Fruit fly (Drosophila melanogaster): Measurements from ENCODE around the gene CG31674.

CG31674 gene

DNA sequence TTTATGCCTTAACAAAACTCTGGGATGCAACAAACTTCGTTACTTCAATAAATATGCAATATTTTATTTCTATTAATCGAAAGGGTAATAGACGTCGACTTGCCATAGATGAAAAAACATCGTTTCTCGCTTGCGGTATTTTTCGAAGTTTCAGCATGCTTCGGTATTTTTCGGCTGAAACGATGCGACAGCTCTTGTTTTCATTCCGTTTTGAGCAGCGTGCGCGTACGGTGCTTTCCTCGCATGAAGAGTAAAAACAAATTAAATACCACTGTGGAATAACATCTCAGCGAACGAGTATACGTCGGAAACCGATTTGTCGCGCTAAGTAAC, 33.6 kb upstream of the CG31674 start, which contains the start of gene CG9328 (continued):
- TF ChIP-seq CG4360 (GFP tag; IDR thresholded peaks at IDR 0.05) (no peak), E2f1 (GFP tag; IDR thresholded peaks at IDR 0.05) (no peak), luna (GFP tag; optimal IDR thresholded peaks at IDR 0.05) (no peak), Antp (GFP tag; optimal IDR thresholded peaks at IDR 0.05) (no peak), BtbVII (GFP tag; optimal IDR thresholded peaks at IDR 0.05) (no peak), Eip74EF (GFP tag; optimal IDR thresholded peaks at IDR 0.05) (peak in 1 of 2 experiments; percentile 44), unpg (GFP tag; optimal IDR thresholded peaks at IDR 0.05) (peak; percentile 46), NK7.1 (GFP tag; optimal IDR thresholded peaks at IDR 0.05) (no peak), CG10565 (GFP tag; optimal IDR thresholded peaks at IDR 0.05) (no peak), CG8478 (optimal IDR thresholded peaks at IDR 0.05) (no peak), sna (GFP tag; IDR thresholded peaks at IDR 0.05; ENCODE audit: partially characterized antibody) (peak; percentile 16; the same call in 1 of the 2 replicates), CG4328 (GFP tag; optimal IDR thresholded peaks at IDR 0.05) (no peak), Drgx (GFP tag; IDR thresholded peaks at IDR 0.05) (peak; percentile 43), CG7786 (GFP tag; optimal IDR thresholded peaks at IDR 0.05) (no peak), CG7839 (tag; optimal IDR thresholded peaks at IDR 0.05) (peak; percentile 25), Gsc (GFP tag; IDR thresholded peaks at IDR 0.05) (no peak), CG18011 (GFP tag; optimal IDR thresholded peaks at IDR 0.05) (no peak), CG17385 (GFP tag; optimal IDR thresholded peaks at IDR 0.05) (peak; percentile 50), lmd (GFP tag; IDR thresholded peaks at IDR 0.05) (no peak; the same call in 1 of the 2 replicates), CG9797 (GFP tag; optimal IDR thresholded peaks at IDR 0.05) (peak; percentile 35), CG31365 (tag; optimal IDR thresholded peaks at IDR 0.05) (no peak), Dp (GFP tag; optimal IDR thresholded peaks at IDR 0.05) (no peak), CG32532 (GFP tag; IDR thresholded peaks at IDR 0.05) (peak; percentile 54; the same call in 1 of the 2 replicates), CG17829 (tag; optimal IDR thresholded peaks at IDR 0.05) (peak; percentile 70), Oli (tag; optimal IDR thresholded peaks at IDR 0.05) (no peak), CoRest (tag; optimal IDR thresholded peaks at IDR 0.05) (peak; percentile 37), CG1792 (GFP tag; optimal IDR thresholded peaks at IDR 0.05) (no peak), eve (GFP tag; optimal IDR thresholded peaks at IDR 0.05) (no peak), slou (GFP tag; optimal IDR thresholded peaks at IDR 0.05) (no peak), CG7556 (GFP tag; optimal IDR thresholded peaks at IDR 0.05) (no peak), psq (GFP tag; optimal IDR thresholded peaks at IDR 0.05) (peak; percentile 2), CG4730 (GFP tag; IDR thresholded peaks at IDR 0.05) (no peak), Doc2 (GFP tag; IDR thresholded peaks at IDR 0.05) (no peak), lab (GFP tag; optimal IDR thresholded peaks at IDR 0.05) (peak; percentile 71), Dek (tag; optimal IDR thresholded peaks at IDR 0.05) (peak; percentile 25), gt (GFP tag; IDR thresholded peaks at IDR 0.05) (no peak), CG11247 (GFP tag; IDR thresholded peaks at IDR 0.05) (no peak), CG7928 (GFP tag; optimal IDR thresholded peaks at IDR 0.05) (no peak), Nf-YC (tag; optimal IDR thresholded peaks at IDR 0.05) (no peak), MTF-1 (GFP tag; optimal IDR thresholded peaks at IDR 0.05; ENCODE audit: borderline replicate concordance) (peak; percentile 50), hbn (GFP tag; IDR thresholded peaks at IDR 0.05; ENCODE audit: partially characterized antibody) (no peak), nerfin-1 (tag; optimal IDR thresholded peaks at IDR 0.05) (peak; percentile 69), CG11504 (tag; optimal IDR thresholded peaks at IDR 0.05) (peak; percentile 38), CG32772 (GFP tag; IDR thresholded peaks at IDR 0.05) (no peak), CG4820 (GFP tag; optimal IDR thresholded peaks at IDR 0.05) (no peak), h (optimal IDR thresholded peaks at IDR 0.05) (no peak), seq (GFP tag; IDR thresholded peaks at IDR 0.05) (peak; percentile 49; the same call in 1 of the 2 replicates), CG12236 (GFP tag; optimal IDR thresholded peaks at IDR 0.05) (no peak), CG15073 (GFP tag; optimal IDR thresholded peaks at IDR 0.05) (no peak), CG10366 (GFP tag; IDR thresholded peaks at IDR 0.05) (no peak), CG14014 (GFP tag; IDR thresholded peaks at IDR 0.05) (no peak; the same call in 1 of the 2 replicates), CG1602 (GFP tag; optimal IDR thresholded peaks at IDR 0.05) (no peak)

Data from whole organism, embryonic.